Worm (Caenorhabditis elegans) whole organism, L1 larva: Measurements from ENCODE around the gene C17F4.2.

Source experiments
- C16A3.4 ChIP-seq: fragments of 150-350 bp; optimal IDR thresholded peaks from 2 replicates; lab custom pipeline; 2014; ENCODE audit warnings: missing biosample characterization, missing genetic modification characterization
- fkh-10 ChIP-seq: sonication (generic microtip); optimal IDR thresholded peaks from 2 replicates; lab custom pipeline; 2017; ENCODE audit warnings: missing biosample characterization, missing genetic modification reagents, missing genetic modification characterization
- ztf-11 ChIP-seq, 2 experiments: sonication (generic microtip); optimal IDR thresholded peaks; 2 replicates each; lab custom pipeline; 2016 to 2017; ENCODE audit warnings: missing genetic modification characterization in 2 of 2, missing biosample characterization in 1 of 2, missing compliant biosample characterization in 1 of 2

- no peak for TF ChIP-seq C16A3.4
- no peak for TF ChIP-seq ztf-11 (tag; optimal IDR thresholded peaks at IDR 0.05; lab: Kevin White, UChicago)
- TF ChIP-seq fkh-10 (GFP tag; lab: Kevin White, UChicago) = no peak
Observed at ce11 chrII:3264704-3265103, 16.2 kb downstream of the C17F4.2 start.
